Worm (Caenorhabditis elegans) whole organism, L1 larva: ENCODE measurements around the gene acdh-9.

Source experiments
- ceh-63 ChIP-seq: fragments of 200-800 bp; sonication (Bioruptor generic); optimal IDR thresholded peaks from 2 replicates; lab custom pipeline; 2018; ENCODE audit warnings: mild to moderate bottlenecking, missing genetic modification characterization, missing compliant biosample characterization
- fos-1 ChIP-seq: fragments of 150-350 bp; optimal IDR thresholded peaks from 2 replicates; lab custom pipeline; 2014; ENCODE audit warnings: missing biosample characterization, missing genetic modification characterization
- jun-1 ChIP-seq: fragments of 150-350 bp; optimal IDR thresholded peaks from 2 replicates; lab custom pipeline; 2014; ENCODE audit warnings: missing biosample characterization, missing genetic modification reagents, missing genetic modification characterization
- nhr-85 ChIP-seq: sonication (generic microtip); peaks from one replicate; lab custom pipeline; 2016; ENCODE audit warnings: missing genetic modification characterization, inconsistent platforms, missing compliant biosample characterization
- nhr-90 ChIP-seq: sonication (generic microtip); optimal IDR thresholded peaks from 2 replicates; lab custom pipeline; 2016; ENCODE audit warnings: mild to moderate bottlenecking, missing genetic modification characterization, missing compliant biosample characterization; ENCODE audit not compliant: poor library complexity
- pqm-1 ChIP-seq: sonication (generic microtip); optimal IDR thresholded peaks from 3 replicates; lab custom pipeline; 2017; ENCODE audit warnings: missing biosample characterization, missing genetic modification characterization
- snpc-4 ChIP-seq: fragments of 150-350 bp; optimal IDR thresholded peaks from 2 replicates; lab custom pipeline; 2014; ENCODE audit warnings: missing biosample characterization, missing genetic modification characterization

ce11 chrII:821514-821913 lies 26.9 kb downstream of the acdh-9 start, which contains the start of gene F46F5.8:
- no peak for TF ChIP-seq nhr-90 (tag; lab: Kevin White, UChicago)
- no peak for TF ChIP-seq ceh-63 (GFP tag; lab: Kevin White, UChicago)
- TF ChIP-seq nhr-85 (tag; lab: Kevin White, UChicago): no peak
- no peak for TF ChIP-seq fos-1
- no peak for TF ChIP-seq pqm-1 (tag; lab: Kevin White, UChicago)
- no peak for TF ChIP-seq snpc-4 (tag; lab: Kevin White, UChicago)
- TF ChIP-seq jun-1 (tag; lab: Kevin White, UChicago): no peak
